Fruit fly (Drosophila melanogaster) whole organism, embryonic: ENCODE measurements around the gene CG42693.
A peak's percentile ranks its signal among the peaks of the same experiment; 100 is the strongest.

Source experiments
- Antp ChIP-seq: fragments of 200-800 bp; sonication (Bioruptor generic); optimal IDR thresholded peaks from 3 replicates; lab custom pipeline; 2016; ENCODE audit warnings: missing biosample characterization, missing genetic modification characterization
- Awh ChIP-seq: fragments of 200-800 bp; sonication (Bioruptor generic); IDR thresholded peaks from 2 replicates; pipeline ENCODE4, ENCODE4 v1.3.6; 2022; ENCODE audit warnings: missing biosample characterization, missing genetic modification characterization
- CG11504 ChIP-seq: fragments of 200-800 bp; sonication (Bioruptor generic); optimal IDR thresholded peaks from 3 replicates; lab custom pipeline; 2019; ENCODE audit warnings: missing biosample characterization, mild to moderate bottlenecking, missing genetic modification characterization, moderate library complexity
- CG12155 ChIP-seq: fragments of 200-800 bp; sonication (Bioruptor generic); optimal IDR thresholded peaks from 3 replicates; lab custom pipeline; 2016; ENCODE audit warnings: missing biosample characterization, missing genetic modification characterization
- CG12219 ChIP-seq: fragments of 200-800 bp; sonication (Bioruptor generic); optimal IDR thresholded peaks from 3 replicates; lab custom pipeline; 2018; ENCODE audit warnings: missing biosample characterization, mild to moderate bottlenecking, missing genetic modification characterization
- CG13624 ChIP-seq: fragments of 200-800 bp; sonication (Bioruptor generic); optimal IDR thresholded peaks from 2 replicates; lab custom pipeline; 2016; ENCODE audit warnings: missing biosample characterization, missing genetic modification characterization
- CG13775 ChIP-seq: fragments of 200-800 bp; sonication (Bioruptor generic); optimal IDR thresholded peaks from 3 replicates; lab custom pipeline; 2017; ENCODE audit warnings: missing biosample characterization, mild to moderate bottlenecking, missing genetic modification characterization
- CG14965 ChIP-seq: fragments of 200-800 bp; sonication (Bioruptor generic); optimal IDR thresholded peaks from 2 replicates; lab custom pipeline; 2016; ENCODE audit warnings: missing biosample characterization, missing genetic modification characterization, borderline replicate concordance
- CG1602 ChIP-seq: fragments of 200-800 bp; sonication (Bioruptor generic); optimal IDR thresholded peaks from 3 replicates; lab custom pipeline; 2016; ENCODE audit warnings: missing biosample characterization, missing genetic modification characterization
- CG17612 ChIP-seq: fragments of 200-800 bp; sonication (Bioruptor generic); IDR thresholded peaks from 2 replicates; pipeline ENCODE4 v1.3.6; 2022; ENCODE audit warnings: missing biosample characterization, missing genetic modification characterization
- CG2199 ChIP-seq: fragments of 200-800 bp; sonication (Bioruptor generic); IDR thresholded peaks from 3 replicates; pipeline ENCODE4 v1.3.6; 2022; ENCODE audit warnings: missing biosample characterization, missing genetic modification characterization
- CG31365 ChIP-seq: fragments of 200-800 bp; sonication (Bioruptor generic); optimal IDR thresholded peaks from 2 replicates; lab custom pipeline; 2018; ENCODE audit warnings: missing biosample characterization, mild to moderate bottlenecking, missing genetic modification characterization
- CG32532 ChIP-seq: fragments of 200-800 bp; sonication (Bioruptor generic); IDR thresholded peaks from 2 replicates; pipeline ENCODE4 v1.3.6; 2022; ENCODE audit warnings: missing biosample characterization, missing genetic modification characterization
- CG34422 ChIP-seq: fragments of 200-800 bp; sonication (Bioruptor generic); IDR thresholded peaks from 3 replicates; pipeline ENCODE4 v1.3.6; 2022; ENCODE audit warnings: missing biosample characterization, missing genetic modification characterization
- CG6254 ChIP-seq: fragments of 200-800 bp; sonication (Bioruptor generic); optimal IDR thresholded peaks from 3 replicates; lab custom pipeline; 2017; ENCODE audit warnings: mild to moderate bottlenecking, missing biosample characterization, missing genetic modification reagents, missing genetic modification characterization
- CG8924 ChIP-seq: fragments of 200-800 bp; optimal IDR thresholded peaks from 3 replicates; lab custom pipeline; 2019; ENCODE audit warnings: missing biosample characterization, mild to moderate bottlenecking, missing genetic modification characterization, moderate library complexity
- CG8944 ChIP-seq: fragments of 200-800 bp; sonication (Bioruptor generic); optimal IDR thresholded peaks from 3 replicates; lab custom pipeline; 2016; ENCODE audit warnings: missing biosample characterization, missing genetic modification characterization
- CG9727 ChIP-seq: fragments of 200-800 bp; sonication (Bioruptor generic); optimal IDR thresholded peaks from 3 replicates; lab custom pipeline; 2017; ENCODE audit warnings: missing biosample characterization, mild to moderate bottlenecking, missing genetic modification characterization
- CG9817 ChIP-seq: fragments of 200-800 bp; sonication (Bioruptor generic); optimal IDR thresholded peaks from 2 replicates; lab custom pipeline; 2018; ENCODE audit warnings: missing biosample characterization, mild to moderate bottlenecking, missing genetic modification characterization, moderate library complexity
- CoRest ChIP-seq: fragments of 200-800 bp; sonication (Bioruptor generic); optimal IDR thresholded peaks from 3 replicates; lab custom pipeline; 2018; ENCODE audit warnings: missing biosample characterization, mild to moderate bottlenecking, missing genetic modification characterization, moderate library complexity
- Dad ChIP-seq: fragments of 200-800 bp; sonication (Bioruptor generic); optimal IDR thresholded peaks from 3 replicates; lab custom pipeline; 2016; ENCODE audit warnings: missing biosample characterization, missing genetic modification characterization
- Dek ChIP-seq: fragments of 200-800 bp; sonication (Bioruptor generic); optimal IDR thresholded peaks from 3 replicates; lab custom pipeline; 2019; ENCODE audit warnings: missing biosample characterization, mild to moderate bottlenecking, missing genetic modification characterization, moderate library complexity
- Eip74EF ChIP-seq, 2 experiments: fragments of 200-800 bp in 1 of 2; fragments of >200 bp in 1 of 2; sonication (Bioruptor generic) in 1 of 2; optimal IDR thresholded peaks; 2 replicates each; lab custom pipeline; 2017 to 2019; ENCODE audit warnings: missing biosample characterization in 2 of 2, missing genetic modification characterization in 2 of 2, mild to moderate bottlenecking in 1 of 2, moderate library complexity in 1 of 2
- Fer3 ChIP-seq: fragments of 200-800 bp; sonication (Bioruptor generic); optimal IDR thresholded peaks from 2 replicates; lab custom pipeline; 2018; ENCODE audit warnings: missing biosample characterization, mild to moderate bottlenecking, missing genetic modification characterization, moderate library complexity
- GATAe ChIP-seq: fragments of 200-800 bp; sonication (Bioruptor generic); conservative IDR thresholded peaks from 2 replicates; pipeline ENCODE4 v1.3.6; 2022; ENCODE audit warnings: missing biosample characterization, missing genetic modification characterization
- Gug ChIP-seq: fragments of 200-800 bp; sonication (Bioruptor generic); IDR thresholded peaks from 4 replicates; pipeline ENCODE4 v1.3.6; 2022; ENCODE audit warnings: missing biosample characterization, missing genetic modification characterization
- HLH54F ChIP-seq: fragments of 200-800 bp; sonication (Bioruptor generic); optimal IDR thresholded peaks from 3 replicates; lab custom pipeline; 2016; ENCODE audit warnings: missing biosample characterization, missing genetic modification characterization
- Hey ChIP-seq: fragments of 200-800 bp; sonication (Bioruptor generic); optimal IDR thresholded peaks from 3 replicates; lab custom pipeline; 2018; ENCODE audit warnings: missing biosample characterization, mild to moderate bottlenecking, missing genetic modification characterization
- Hr3 ChIP-seq: fragments of 200-800 bp; sonication (Bioruptor generic); optimal IDR thresholded peaks from 3 replicates; lab custom pipeline; 2016; ENCODE audit warnings: missing biosample characterization, missing genetic modification characterization
- MESR4 ChIP-seq: fragments of 200-800 bp; sonication (Bioruptor generic); optimal IDR thresholded peaks from 2 replicates; lab custom pipeline; 2018; ENCODE audit warnings: missing biosample characterization, mild to moderate bottlenecking, missing genetic modification characterization, moderate library complexity
- Xbp1 ChIP-seq: fragments of 200-800 bp; sonication (Bioruptor generic); optimal IDR thresholded peaks from 3 replicates; lab custom pipeline; 2016; ENCODE audit warnings: missing biosample characterization, mild to moderate bottlenecking, missing genetic modification characterization
- caup ChIP-seq: fragments of 200-800 bp; sonication (Bioruptor generic); optimal IDR thresholded peaks from 3 replicates; lab custom pipeline; 2017; ENCODE audit warnings: missing biosample characterization, mild to moderate bottlenecking, missing genetic modification characterization, moderate library complexity; ENCODE audit not compliant: severe bottlenecking
- cg ChIP-seq: fragments of 200-800 bp; sonication (Bioruptor generic); optimal IDR thresholded peaks from 3 replicates; lab custom pipeline; 2019; ENCODE audit warnings: missing biosample characterization, mild to moderate bottlenecking, missing genetic modification characterization, moderate library complexity
- corto ChIP-seq: fragments of 200-800 bp; sonication (Bioruptor generic); optimal IDR thresholded peaks from 2 replicates; lab custom pipeline; 2016; ENCODE audit warnings: missing biosample characterization, mild to moderate bottlenecking, missing genetic modification characterization, moderate library complexity
- disco-r ChIP-seq: fragments of 200-800 bp; sonication (Bioruptor generic); optimal IDR thresholded peaks from 2 replicates; lab custom pipeline; 2016; ENCODE audit warnings: missing biosample characterization, missing genetic modification characterization
- dmrt99B ChIP-seq: fragments of 200-800 bp; sonication (Bioruptor generic); optimal IDR thresholded peaks from 2 replicates; lab custom pipeline; 2018; ENCODE audit warnings: missing biosample characterization, mild to moderate bottlenecking, missing genetic modification characterization, moderate library complexity
- eve ChIP-seq, 2 experiments: fragments of >200 bp; optimal IDR thresholded peaks; 2 replicates each; lab custom pipeline; 2017; ENCODE audit warnings: missing biosample characterization in 2 of 2, missing genetic modification characterization in 2 of 2
- exex ChIP-seq: fragments of 200-800 bp; sonication (Bioruptor generic); optimal IDR thresholded peaks from 4 replicates; lab custom pipeline; 2018; ENCODE audit warnings: missing biosample characterization, mild to moderate bottlenecking, missing genetic modification characterization, moderate library complexity
- fd96Cb ChIP-seq: fragments of 200-800 bp; sonication (Bioruptor generic); optimal IDR thresholded peaks from 2 replicates; lab custom pipeline; 2018; ENCODE audit warnings: missing biosample characterization, mild to moderate bottlenecking, missing genetic modification characterization, moderate library complexity
- gsb ChIP-seq: fragments of 200-800 bp; sonication (Bioruptor generic); IDR thresholded peaks from 2 replicates; pipeline ENCODE4 v1.3.6; 2022; ENCODE audit warnings: missing biosample characterization, missing genetic modification characterization
- knrl ChIP-seq: fragments of 200-800 bp; sonication (Bioruptor generic); IDR thresholded peaks from 3 replicates; pipeline ENCODE4 v1.3.6; 2022; ENCODE audit warnings: missing biosample characterization, missing genetic modification characterization; ENCODE audit not compliant: partially characterized antibody
- nau ChIP-seq: fragments of 200-800 bp; sonication (Bioruptor generic); optimal IDR thresholded peaks from 3 replicates; lab custom pipeline; 2017; ENCODE audit warnings: missing biosample characterization, mild to moderate bottlenecking, missing genetic modification characterization, missing genetic modification reagents
- pfk ChIP-seq: fragments of 200-800 bp; sonication (Bioruptor generic); optimal IDR thresholded peaks from 2 replicates; lab custom pipeline; 2018; ENCODE audit warnings: missing biosample characterization, mild to moderate bottlenecking, missing genetic modification characterization, moderate library complexity
- ro ChIP-seq: fragments of 200-800 bp; sonication (Bioruptor generic); IDR thresholded peaks from 2 replicates; pipeline ENCODE4 v1.3.6; 2022; ENCODE audit warnings: missing biosample characterization, missing genetic modification characterization
- row ChIP-seq: fragments of 200-800 bp; sonication (Bioruptor generic); IDR thresholded peaks from 3 replicates; pipeline ENCODE4 v1.3.6; 2022; ENCODE audit warnings: missing biosample characterization, missing genetic modification characterization
- sc ChIP-seq, 3 experiments: fragments of >200 bp in 2 of 3; fragments of 200-800 bp in 1 of 3; sonication (Bioruptor generic) in 1 of 3; optimal IDR thresholded peaks; 2 replicates in 2 of 3; 3 replicates in 1 of 3; lab custom pipeline; 2017; ENCODE audit warnings: mild to moderate bottlenecking in 1 of 3, missing biosample characterization in 1 of 3, missing genetic modification characterization in 1 of 3, missing genetic modification reagents in 1 of 3
- schlank ChIP-seq: fragments of 200-800 bp; sonication (Bioruptor generic); optimal IDR thresholded peaks from 2 replicates; lab custom pipeline; 2018; ENCODE audit warnings: missing biosample characterization, mild to moderate bottlenecking, missing genetic modification characterization
- sens ChIP-seq: fragments of 200-800 bp; sonication (Bioruptor generic); peaks from one replicate; lab custom pipeline; 2016; ENCODE audit warnings: missing biosample characterization, missing genetic modification characterization
- sug ChIP-seq: fragments of 200-800 bp; optimal IDR thresholded peaks from 2 replicates; lab custom pipeline; 2019; ENCODE audit warnings: missing biosample characterization, mild to moderate bottlenecking, missing genetic modification characterization, moderate library complexity
- tx ChIP-seq: fragments of 200-800 bp; sonication (Bioruptor generic); optimal IDR thresholded peaks from 2 replicates; lab custom pipeline; 2016; ENCODE audit warnings: missing biosample characterization, missing genetic modification characterization
- zen ChIP-seq: fragments of 200-800 bp; sonication (Bioruptor generic); optimal IDR thresholded peaks from 3 replicates; lab custom pipeline; 2018; ENCODE audit warnings: missing biosample characterization, mild to moderate bottlenecking, missing genetic modification characterization, moderate library complexity

CG42693 gene

dm6 chr3R:31718168-31718565, 10.0 kb upstream of the CG42693 start (continued):
- TF ChIP-seq Antp: no peak
- TF ChIP-seq caup (GFP tag; lab: Kevin White, UChicago): no peak
- peak; percentile 43; the same call in 1 of the 3 replicates for TF ChIP-seq row (GFP tag; lab: Robert Waterston, UW)
- TF ChIP-seq corto (GFP tag; lab: Kevin White, UChicago): no peak
- no peak for TF ChIP-seq gsb (GFP tag; lab: Robert Waterston, UW)
- TF ChIP-seq CG1602: no peak
- TF ChIP-seq nau (GFP tag; lab: Kevin White, UChicago): no peak
- no peak for TF ChIP-seq HLH54F (GFP tag; lab: Kevin White, UChicago)
- TF ChIP-seq Dad (GFP tag; lab: Kevin White, UChicago): no peak
- peak; percentile 18 for TF ChIP-seq Xbp1 (GFP tag; lab: Kevin White, UChicago)
- no peak for TF ChIP-seq eve (GFP tag; optimal IDR thresholded peaks at IDR 0.05; lab: Kevin White, UChicago)
- no peak for TF ChIP-seq schlank (tag; lab: Kevin White, UChicago)
- no peak for TF ChIP-seq CG13624 (GFP tag; lab: Kevin White, UChicago)
- peak; percentile 15 for TF ChIP-seq dmrt99B (tag; lab: Kevin White, UChicago)
- peak; percentile 24 for TF ChIP-seq fd96Cb (tag; lab: Kevin White, UChicago)
- no peak for TF ChIP-seq CG8944 (GFP tag; lab: Kevin White, UChicago)
- no peak for TF ChIP-seq Fer3 (tag; lab: Kevin White, UChicago)
- TF ChIP-seq Gug: no peak
- TF ChIP-seq Hey (tag; lab: Kevin White, UChicago): no peak
- no peak for TF ChIP-seq Awh
- TF ChIP-seq CG11504 (tag; lab: Kevin White, UChicago): peak; percentile 15
- TF ChIP-seq MESR4 (GFP tag; lab: Kevin White, UChicago): no peak
- peak; percentile 10 for TF ChIP-seq CoRest (tag; lab: Kevin White, UChicago)
- TF ChIP-seq CG32532: no peak
- no peak for TF ChIP-seq CG17612
- no peak for TF ChIP-seq sens
- no peak for TF ChIP-seq exex
- no peak for TF ChIP-seq Hr3 (GFP tag; lab: Kevin White, UChicago)
- TF ChIP-seq CG12155 (GFP tag; lab: Kevin White, UChicago): no peak
- TF ChIP-seq CG9727 (GFP tag; lab: Kevin White, UChicago): no peak
- TF ChIP-seq Dek (tag; lab: Kevin White, UChicago): no peak
- TF ChIP-seq CG9817 (tag; lab: Kevin White, UChicago): no peak
- TF ChIP-seq CG8924 (tag; lab: Kevin White, UChicago): no peak
- no peak for TF ChIP-seq CG14965 (GFP tag; lab: Kevin White, UChicago)
- TF ChIP-seq CG2199 (GFP tag; lab: Robert Waterston, UW): no peak
- TF ChIP-seq disco-r: no peak
- TF ChIP-seq cg (GFP tag; lab: Kevin White, UChicago): no peak
- no peak for TF ChIP-seq GATAe (GFP tag; lab: Robert Waterston, UW)
- TF ChIP-seq CG12219: no peak
- TF ChIP-seq knrl: no peak
- no peak for TF ChIP-seq CG31365 (tag; lab: Kevin White, UChicago)
- no peak for TF ChIP-seq tx
- TF ChIP-seq pfk (GFP tag; lab: Kevin White, UChicago): no peak
- TF ChIP-seq sc (optimal IDR thresholded peaks at IDR 0.05; lab: Kevin White, UChicago): no peak
- no peak for TF ChIP-seq sc (GFP tag; optimal IDR thresholded peaks at IDR 0.05; lab: Kevin White, UChicago)
- TF ChIP-seq sug: no peak
- no peak for TF ChIP-seq zen (tag; lab: Kevin White, UChicago)
- TF ChIP-seq CG13775: no peak
- no peak for TF ChIP-seq CG6254
- no peak for TF ChIP-seq Eip74EF (GFP tag; optimal IDR thresholded peaks at IDR 0.05; lab: Kevin White, UChicago)
- TF ChIP-seq CG34422 (GFP tag; lab: Robert Waterston, UW): no peak
- no peak for TF ChIP-seq ro
